Worm (Caenorhabditis elegans) whole organism, late embryonic: Measurements from ENCODE around the gene srr-4.
"Not testable (repeated sequence)": the region's sequence is repeated elsewhere in the genome, so short reads cannot be mapped to it uniquely, and the experiment has no call there.

Experiments
- C08G9.2 ChIP-seq: sonication (generic microtip); optimal IDR thresholded peaks from 2 replicates; lab custom pipeline; 2016; ENCODE audit warnings: mild to moderate bottlenecking, missing genetic modification characterization, moderate library complexity, missing compliant biosample characterization
- C38D4.7 ChIP-seq: fragments of 200-800 bp; sonication (Bioruptor generic); optimal IDR thresholded peaks from 2 replicates; lab custom pipeline; 2018; ENCODE audit warnings: mild to moderate bottlenecking, missing genetic modification characterization, moderate library complexity, missing compliant biosample characterization
- F13H6.1 ChIP-seq: sonication (generic microtip); optimal IDR thresholded peaks from 2 replicates; lab custom pipeline; 2016; ENCODE audit warnings: missing genetic modification characterization, missing compliant biosample characterization
- ama-1 ChIP-seq: fragments of 150-350 bp; optimal IDR thresholded peaks from 2 replicates; lab custom pipeline; 2014
- ceh-14 ChIP-seq: sonication (generic microtip); optimal IDR thresholded peaks from 2 replicates; lab custom pipeline; 2016; ENCODE audit warnings: missing genotype, missing genetic modification characterization, missing compliant biosample characterization
- ceh-18 ChIP-seq: sonication (generic microtip); optimal IDR thresholded peaks from 2 replicates; lab custom pipeline; 2016; ENCODE audit warnings: missing genetic modification characterization, missing compliant biosample characterization
- ceh-19 ChIP-seq: fragments of 200-800 bp; sonication (Bioruptor generic); optimal IDR thresholded peaks from 2 replicates; lab custom pipeline; 2018; ENCODE audit warnings: mild to moderate bottlenecking, missing genetic modification characterization, missing compliant biosample characterization
- ceh-2 ChIP-seq: sonication (generic microtip); optimal IDR thresholded peaks from 2 replicates; lab custom pipeline; 2016; ENCODE audit warnings: missing genotype, missing genetic modification characterization, missing compliant biosample characterization
- ceh-30 ChIP-seq: fragments of 150-350 bp; optimal IDR thresholded peaks from 2 replicates; lab custom pipeline; 2014; ENCODE audit warnings: missing biosample characterization, missing genetic modification characterization
- ceh-31 ChIP-seq: sonication (generic microtip); optimal IDR thresholded peaks from 2 replicates; lab custom pipeline; 2016; ENCODE audit warnings: missing genetic modification characterization, missing compliant biosample characterization
- ceh-34 ChIP-seq: sonication (generic microtip); optimal IDR thresholded peaks from 2 replicates; lab custom pipeline; 2016; ENCODE audit warnings: mild to moderate bottlenecking, missing genetic modification characterization, missing compliant biosample characterization
- ceh-45 ChIP-seq: fragments of 200-800 bp; sonication (Bioruptor generic); IDR thresholded peaks from 2 replicates; pipeline ENCODE4 v1.3.6; 2022; ENCODE audit warnings: missing genetic modification reagents, missing genetic modification characterization, missing compliant biosample characterization
- ceh-6 ChIP-seq: fragments of 200-800 bp; sonication (Bioruptor generic); optimal IDR thresholded peaks from 2 replicates; lab custom pipeline; 2018; ENCODE audit warnings: mild to moderate bottlenecking, missing genetic modification characterization, missing compliant biosample characterization
- dmd-4 ChIP-seq: sonication (generic microtip); optimal IDR thresholded peaks from 2 replicates; lab custom pipeline; 2016; ENCODE audit warnings: borderline replicate concordance, missing genetic modification characterization, missing compliant biosample characterization
- dve-1 ChIP-seq: sonication (generic microtip); optimal IDR thresholded peaks from 2 replicates; lab custom pipeline; 2017; ENCODE audit warnings: antibody characterized with exemption, mild to moderate bottlenecking, missing genetic modification characterization, missing compliant biosample characterization
- elt-2 ChIP-seq: sonication (generic microtip); optimal IDR thresholded peaks from 2 replicates; lab custom pipeline; 2016; ENCODE audit warnings: missing genetic modification reagents, missing genetic modification characterization, missing compliant biosample characterization
- elt-4 ChIP-seq: sonication (generic microtip); optimal IDR thresholded peaks from 2 replicates; lab custom pipeline; 2016; ENCODE audit warnings: missing genetic modification characterization, missing compliant biosample characterization
- ets-4 ChIP-seq: sonication (generic microtip); optimal IDR thresholded peaks from 2 replicates; lab custom pipeline; 2016; ENCODE audit warnings: missing genetic modification characterization, missing compliant biosample characterization
- fax-1 ChIP-seq: sonication (generic microtip); optimal IDR thresholded peaks from 2 replicates; lab custom pipeline; 2016; ENCODE audit warnings: missing genotype, missing genetic modification characterization, missing compliant biosample characterization
- fkh-10 ChIP-seq: fragments of 150-350 bp; optimal IDR thresholded peaks from 2 replicates; lab custom pipeline; 2014; ENCODE audit warnings: missing biosample characterization, missing genetic modification reagents, missing genetic modification characterization
- fkh-6 ChIP-seq: sonication (generic microtip); optimal IDR thresholded peaks from 2 replicates; lab custom pipeline; 2016; ENCODE audit warnings: missing genetic modification characterization, missing compliant biosample characterization
- gmeb-2 ChIP-seq: sonication (generic microtip); optimal IDR thresholded peaks from 2 replicates; lab custom pipeline; 2016; ENCODE audit warnings: missing genetic modification characterization, inconsistent platforms, missing compliant biosample characterization
- hlh-13 ChIP-seq: fragments of 200-800 bp; sonication (Bioruptor generic); optimal IDR thresholded peaks from 2 replicates; lab custom pipeline; 2018; ENCODE audit warnings: mild to moderate bottlenecking, missing genetic modification characterization, missing compliant biosample characterization
- hlh-15 ChIP-seq: sonication (generic microtip); optimal IDR thresholded peaks from 2 replicates; lab custom pipeline; 2016; ENCODE audit warnings: missing genetic modification characterization, missing compliant biosample characterization
- hlh-6 ChIP-seq: sonication (generic microtip); optimal IDR thresholded peaks from 2 replicates; lab custom pipeline; 2016; ENCODE audit warnings: missing genotype, missing genetic modification characterization, missing compliant biosample characterization
- madf-2 ChIP-seq: sonication (generic microtip); optimal IDR thresholded peaks from 2 replicates; lab custom pipeline; 2017; ENCODE audit warnings: missing genetic modification characterization, missing compliant biosample characterization
- mec-3 ChIP-seq: sonication (generic microtip); optimal IDR thresholded peaks from 2 replicates; lab custom pipeline; 2016; ENCODE audit warnings: borderline replicate concordance, missing genetic modification characterization, missing compliant biosample characterization
- nfya-1 ChIP-seq: sonication (generic microtip); optimal IDR thresholded peaks from 2 replicates; lab custom pipeline; 2017; ENCODE audit warnings: missing genetic modification characterization, mild to moderate bottlenecking, missing compliant biosample characterization, antibody characterized with exemption, moderate library complexity
- nhr-11 ChIP-seq: fragments of 150-350 bp; optimal IDR thresholded peaks from 2 replicates; lab custom pipeline; 2014; ENCODE audit warnings: missing biosample characterization, missing genetic modification characterization
- odd-2 ChIP-seq: sonication (generic microtip); optimal IDR thresholded peaks from 2 replicates; lab custom pipeline; 2017; ENCODE audit warnings: antibody characterized with exemption, mild to moderate bottlenecking, missing genetic modification characterization, missing compliant biosample characterization
- pat-9 ChIP-seq: fragments of 200-800 bp; sonication (Bioruptor generic); optimal IDR thresholded peaks from 2 replicates; lab custom pipeline; 2018; ENCODE audit warnings: mild to moderate bottlenecking, missing genetic modification characterization, moderate library complexity, missing compliant biosample characterization
- pax-1 ChIP-seq: fragments of 150-350 bp; optimal IDR thresholded peaks from 2 replicates; lab custom pipeline; 2014; ENCODE audit warnings: missing biosample characterization, missing genetic modification characterization
- pha-2 ChIP-seq: sonication (generic microtip); optimal IDR thresholded peaks from 2 replicates; lab custom pipeline; 2017; ENCODE audit warnings: mild to moderate bottlenecking, missing genetic modification characterization, missing compliant biosample characterization
- pqm-1 ChIP-seq: sonication (generic microtip); optimal IDR thresholded peaks from 2 replicates; lab custom pipeline; 2016; ENCODE audit warnings: missing genetic modification characterization, missing compliant biosample characterization
- pros-1 ChIP-seq: fragments of 150-350 bp; optimal IDR thresholded peaks from 2 replicates; lab custom pipeline; 2014; ENCODE audit warnings: missing biosample characterization, missing genetic modification reagents, missing genetic modification characterization
- ref-2 ChIP-seq: sonication (generic microtip); optimal IDR thresholded peaks from 2 replicates; lab custom pipeline; 2016; ENCODE audit warnings: missing genetic modification characterization, missing compliant biosample characterization
- rnt-1 ChIP-seq: sonication (generic microtip); optimal IDR thresholded peaks from 2 replicates; lab custom pipeline; 2016; ENCODE audit warnings: missing genetic modification characterization, missing compliant biosample characterization
- sdc-2 ChIP-seq: sonication (generic microtip); optimal IDR thresholded peaks from 2 replicates; lab custom pipeline; 2016; ENCODE audit warnings: missing genotype, missing genetic modification characterization, missing compliant biosample characterization
- sox-2 ChIP-seq: fragments of 200-800 bp; sonication (Bioruptor generic); IDR thresholded peaks from 2 replicates; pipeline ENCODE4 v1.3.6; 2022; ENCODE audit warnings: missing genetic modification reagents, missing genetic modification characterization, missing compliant biosample characterization
- sox-4 ChIP-seq: sonication (generic microtip); optimal IDR thresholded peaks from 2 replicates; lab custom pipeline; 2017; ENCODE audit warnings: mild to moderate bottlenecking, missing genetic modification characterization, inconsistent platforms, missing compliant biosample characterization
- syd-9 ChIP-seq: sonication (generic microtip); optimal IDR thresholded peaks from 2 replicates; lab custom pipeline; 2016; ENCODE audit warnings: mild to moderate bottlenecking, missing genetic modification characterization, moderate library complexity, missing compliant biosample characterization
- tbx-2 ChIP-seq: sonication (generic microtip); optimal IDR thresholded peaks from 2 replicates; lab custom pipeline; 2016; ENCODE audit warnings: missing genetic modification characterization, missing compliant biosample characterization
- unc-3 ChIP-seq, 2 experiments: fragments of 200-800 bp in 1 of 2; sonication (Bioruptor generic) in 1 of 2; sonication (generic microtip) in 1 of 2; conservative IDR thresholded peaks in 1 of 2; optimal IDR thresholded peaks in 1 of 2; 2 replicates each; pipeline versions ENCODE4 v1.3.6 to Lab custom; 2016 to 2022; ENCODE audit warnings: missing compliant biosample characterization in 2 of 2, missing genetic modification characterization in 2 of 2, missing genetic modification reagents in 1 of 2
- unc-42 ChIP-seq: sonication (generic microtip); optimal IDR thresholded peaks from 2 replicates; lab custom pipeline; 2016; ENCODE audit warnings: missing genotype, missing genetic modification characterization, missing compliant biosample characterization
- unc-55 ChIP-seq: sonication (generic microtip); optimal IDR thresholded peaks from 2 replicates; lab custom pipeline; 2017; ENCODE audit warnings: missing biosample characterization, missing genetic modification reagents, missing genetic modification characterization
- unc-86 ChIP-seq: sonication (generic microtip); optimal IDR thresholded peaks from 2 replicates; lab custom pipeline; 2016; ENCODE audit warnings: missing genetic modification characterization, missing compliant biosample characterization
- ztf-16 ChIP-seq: sonication (generic microtip); optimal IDR thresholded peaks from 2 replicates; lab custom pipeline; 2017; ENCODE audit warnings: missing genetic modification characterization, missing compliant biosample characterization

srr-4 gene

ce11 chrV:5046558-5046957 is 27.5 kb downstream of the srr-4 start:
- TF ChIP-seq rnt-1 (tag; lab: Kevin White, UChicago) (no peak), mec-3 (tag; lab: Kevin White, UChicago) (no peak), ceh-19 (GFP tag; lab: Kevin White, UChicago) (no peak), C38D4.7 (GFP tag; lab: Kevin White, UChicago) (no peak), elt-4 (no peak), unc-42 (tag; lab: Kevin White, UChicago) (no peak), fkh-6 (tag; lab: Kevin White, UChicago) (no peak)

ce11 chrV:5047230-5047629 is 28.2 kb downstream of the srr-4 start:
- TF ChIP-seq unc-3 (GFP tag; conservative IDR thresholded peaks at IDR 0.05; lab: Robert Waterston, UW) (0 out of 2 replicates have a peak, but pooled peaks have one; percentile 10), ceh-45 (0 out of 2 replicates have a peak, but pooled peaks have one; percentile 17)
- TF ChIP-seq unc-3 (tag; optimal IDR thresholded peaks at IDR 0.05; lab: Kevin White, UChicago): not testable (repeated sequence)
- TF ChIP-seq, all 69 proteins: peak for 2; not testable (repeated sequence) for 67

- no peak for TF ChIP-seq gmeb-2 (tag; lab: Kevin White, UChicago)
- TF ChIP-seq pha-2 (tag; lab: Kevin White, UChicago): peak; percentile 63
- no peak for TF ChIP-seq fkh-10
- TF ChIP-seq hlh-15 (tag; lab: Kevin White, UChicago): no peak
- TF ChIP-seq madf-2 (tag; lab: Kevin White, UChicago): peak; percentile 61
- TF ChIP-seq ztf-16 (tag; lab: Kevin White, UChicago): peak; percentile 38
- TF ChIP-seq ceh-6: no peak
- no peak for TF ChIP-seq C38D4.7 (GFP tag; lab: Kevin White, UChicago)
- TF ChIP-seq tbx-2 (tag; lab: Kevin White, UChicago): peak; percentile 82
- peak; percentile 25 for TF ChIP-seq elt-2 (tag; lab: Kevin White, UChicago)
- peak; percentile 38 for TF ChIP-seq pqm-1 (tag; lab: Kevin White, UChicago)
- TF ChIP-seq unc-3 (GFP tag; conservative IDR thresholded peaks at IDR 0.05; lab: Robert Waterston, UW): peak; percentile 9; the same call in 1 of the 2 replicates
- no peak for TF ChIP-seq unc-3 (tag; optimal IDR thresholded peaks at IDR 0.05; lab: Kevin White, UChicago)
- TF ChIP-seq sox-2 (GFP tag; lab: Robert Waterston, UW): no peak
- TF ChIP-seq rnt-1 (tag; lab: Kevin White, UChicago): peak; percentile 91
- peak; percentile 68 for TF ChIP-seq F13H6.1 (tag; lab: Kevin White, UChicago)
- TF ChIP-seq ceh-14: peak; percentile 66
- no peak for TF ChIP-seq sox-4 (tag; lab: Kevin White, UChicago)
- no peak for TF ChIP-seq elt-4
- no peak for TF ChIP-seq dmd-4 (tag; lab: Kevin White, UChicago)
- no peak for TF ChIP-seq nhr-11 (tag; lab: Kevin White, UChicago)
- peak; percentile 90 for TF ChIP-seq unc-42 (tag; lab: Kevin White, UChicago)
- no peak for TF ChIP-seq hlh-6 (tag; lab: Kevin White, UChicago)
- TF ChIP-seq unc-86 (tag; lab: Kevin White, UChicago): no peak
- TF ChIP-seq syd-9 (tag; lab: Kevin White, UChicago): peak; percentile 35
- TF ChIP-seq hlh-13 (GFP tag; lab: Kevin White, UChicago): no peak
- peak; percentile 93 for TF ChIP-seq ceh-18 (tag; lab: Kevin White, UChicago)
- peak; percentile 35 for TF ChIP-seq ama-1 (lab: Kevin White, UChicago)
- TF ChIP-seq ets-4 (tag; lab: Kevin White, UChicago): peak; percentile 72
- TF ChIP-seq ceh-2 (tag; lab: Kevin White, UChicago): no peak
- peak; percentile 82 for TF ChIP-seq dve-1 (tag; lab: Kevin White, UChicago)
- TF ChIP-seq sdc-2 (tag; lab: Kevin White, UChicago): no peak
- no peak for TF ChIP-seq pat-9 (tag; lab: Kevin White, UChicago)
- peak; percentile 48 for TF ChIP-seq pax-1
- no peak for TF ChIP-seq odd-2 (tag; lab: Kevin White, UChicago)
- peak; percentile 1 for TF ChIP-seq C08G9.2 (tag; lab: Kevin White, UChicago)
- TF ChIP-seq pros-1 (tag; lab: Kevin White, UChicago): no peak
- peak; percentile 86 for TF ChIP-seq ref-2 (tag; lab: Kevin White, UChicago)
- TF ChIP-seq unc-55 (GFP tag; lab: Kevin White, UChicago): peak; percentile 69
- peak; percentile 84 for TF ChIP-seq nfya-1
- TF ChIP-seq ceh-31 (tag; lab: Kevin White, UChicago): peak; percentile 89
- no peak for TF ChIP-seq fax-1
- TF ChIP-seq ceh-34 (tag; lab: Kevin White, UChicago): peak; percentile 78
- no peak for TF ChIP-seq ceh-30
Measured at ce11 chrV:5049333-5049942, 30.4 kb downstream of the srr-4 start, which contains the start of the genes pqn-51 and K11D12.14. Gene pqn-51 (plus strand): TSS chrV:5049607. Gene K11D12.14 (plus strand): TSS chrV:5049636.
